Fruit fly (Drosophila melanogaster) whole organism, larva: Measurements from ENCODE around the gene CG14624.

ENCODE experiments used
- noc ChIP-seq: fragments of 200-800 bp; sonication (Bioruptor generic); optimal IDR thresholded peaks from 3 replicates; lab custom pipeline; 2019; ENCODE audit warnings: missing biosample characterization, mild to moderate bottlenecking, missing genetic modification characterization, moderate library complexity

Gene CG14624

dm6 chrX:1206437-1206836 lies at the start of gene CG14624:
TSS of gene CG14624 (plus strand) at chrX:1206737.
- TF ChIP-seq noc (tag; lab: Kevin White, UChicago), result no peak

DNA sequence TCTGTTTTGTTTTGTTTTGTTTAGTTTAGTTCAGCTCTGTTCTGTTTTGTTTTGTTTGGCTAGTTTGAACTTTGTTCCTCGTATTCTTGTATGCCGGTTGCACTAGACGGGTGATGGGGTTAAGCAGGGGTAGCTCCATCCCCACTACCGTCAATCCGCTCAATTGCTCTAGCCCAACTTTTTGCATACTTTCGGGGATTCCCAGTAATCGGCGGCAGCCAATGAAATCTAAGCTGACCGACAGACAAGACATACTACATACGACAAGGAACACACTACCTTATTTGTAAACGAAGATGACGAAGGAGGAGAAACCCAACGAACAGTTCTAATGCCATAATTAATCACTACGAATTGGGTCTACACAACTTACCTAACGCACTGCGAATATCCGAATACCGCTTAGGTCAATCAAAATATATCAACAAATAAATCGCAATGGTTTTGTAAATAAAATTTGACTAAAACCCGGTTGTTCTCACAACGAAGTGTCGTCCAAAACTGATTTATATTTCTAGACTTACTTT lies 44.6 kb upstream of the CG14624 start, which contains the start of gene eIF4E7:
Gene eIF4E7 (minus strand): TSS at position 477 of the 527 bp plus-strand sequence.
- no peak for TF ChIP-seq noc (tag; lab: Kevin White, UChicago)

DNA sequence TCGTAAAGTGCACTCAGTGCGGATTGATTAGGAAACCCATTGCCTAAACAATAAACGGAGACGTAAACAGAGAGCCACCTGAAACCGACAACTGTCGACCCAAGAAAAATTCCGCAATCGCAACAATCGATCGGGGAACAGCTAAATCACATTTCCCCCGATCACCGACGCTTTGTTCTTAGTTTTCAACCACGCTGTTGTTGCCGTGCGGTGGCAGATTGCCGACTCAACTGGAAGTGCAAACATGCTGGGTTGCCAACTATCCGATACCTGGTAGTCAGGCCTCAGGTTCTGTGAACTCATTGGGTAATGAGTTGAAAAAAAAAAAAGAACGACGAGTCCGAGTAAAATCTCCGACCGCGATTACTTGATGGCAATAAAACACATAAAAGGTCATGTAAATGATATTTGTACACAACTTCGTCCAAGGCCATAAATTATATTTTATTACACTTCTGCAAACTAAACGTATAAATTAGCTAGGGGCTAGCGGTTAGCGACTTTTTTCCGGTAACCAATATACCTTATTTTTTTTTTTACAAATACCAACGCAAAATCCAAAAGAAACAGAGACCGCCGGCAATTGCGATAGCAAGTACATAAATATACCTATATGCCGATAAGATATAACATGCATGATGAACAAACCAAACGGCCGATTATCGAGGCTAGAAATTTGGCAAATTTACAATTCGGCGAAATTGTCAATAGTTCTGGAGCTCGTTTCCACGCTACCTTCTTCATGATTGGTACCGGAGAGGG lies 36.2 kb upstream of the CG14624 start, which contains the start of gene CG11378:
Gene CG11378 (plus strand): TSS at position 712 of the 762 bp plus-strand sequence.
- TF ChIP-seq noc (tag; lab: Kevin White, UChicago), result peak; percentile 61

DNA sequence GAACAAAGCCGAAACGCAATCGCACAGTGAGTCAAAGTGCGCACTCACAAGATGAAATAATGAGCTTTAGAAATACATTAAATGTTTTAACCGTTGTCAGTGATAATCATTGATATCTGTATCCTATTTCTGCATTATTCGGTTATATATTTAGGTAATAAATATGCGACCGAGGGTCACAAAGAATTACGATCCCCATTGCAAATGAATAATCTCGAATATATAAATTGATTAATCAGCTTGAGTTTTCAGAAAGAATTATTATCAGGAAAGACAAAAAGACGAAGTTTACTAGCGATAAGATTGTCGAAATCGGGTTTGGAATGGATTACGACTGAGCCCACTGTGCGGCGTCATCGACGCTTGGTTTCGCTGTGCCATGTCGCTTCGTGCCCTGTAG lies 35.5 kb upstream of the CG14624 start:
- TF ChIP-seq noc (tag; lab: Kevin White, UChicago), result peak; percentile 81

DNA sequence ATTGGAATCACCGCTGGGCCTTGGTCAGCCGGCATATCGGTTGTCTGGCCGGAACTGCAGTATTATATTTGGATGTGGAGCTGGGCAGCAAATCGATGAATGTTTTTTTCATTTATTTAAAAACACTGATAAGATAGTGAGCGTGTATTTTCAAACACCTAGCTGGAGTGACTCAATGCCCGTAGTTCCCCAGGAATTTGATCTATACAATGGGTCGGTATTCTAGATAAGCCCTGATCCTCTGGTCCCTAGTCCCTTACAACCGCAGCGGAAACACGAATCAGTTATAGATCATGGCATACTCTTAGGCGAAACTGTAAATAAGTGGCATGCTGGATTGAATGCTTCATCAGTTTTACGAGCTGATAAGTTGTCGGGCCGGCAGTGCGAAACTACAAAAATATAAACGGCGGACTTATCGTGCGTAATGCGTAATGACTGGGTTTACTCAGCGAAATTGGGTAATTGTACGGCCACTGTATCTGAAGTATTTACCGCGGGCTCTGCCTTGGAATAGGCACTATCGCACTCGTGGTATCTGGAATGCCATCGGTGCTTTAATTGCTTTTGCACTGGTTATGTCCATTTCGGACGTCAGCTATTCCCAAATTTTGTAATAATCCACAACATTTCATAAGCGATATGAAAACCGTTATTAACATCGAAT lies 33.6 kb upstream of the CG14624 start:
- TF ChIP-seq noc (tag; lab: Kevin White, UChicago), result no peak

DNA sequence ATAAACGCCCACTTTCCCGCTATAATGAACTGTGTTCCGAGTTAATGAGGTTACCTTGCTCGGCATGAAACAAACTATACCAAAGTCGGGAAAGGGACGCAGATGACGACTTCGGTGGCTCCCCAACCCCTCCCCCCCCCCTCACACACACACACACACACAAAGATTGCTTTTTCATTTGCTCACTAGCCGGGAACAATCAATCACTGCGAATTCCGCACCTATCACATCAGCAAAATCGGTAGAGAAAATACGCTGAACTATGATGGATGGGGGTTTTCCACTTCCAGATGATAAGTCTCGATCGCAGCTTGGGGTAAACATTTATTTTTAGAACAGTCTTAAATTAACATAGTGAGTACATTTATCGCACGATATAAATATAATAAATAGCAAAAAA lies 33.0 kb upstream of the CG14624 start:
- no peak for TF ChIP-seq noc (tag; lab: Kevin White, UChicago)

dm6 chrX:1175993-1176392 lies 30.5 kb upstream of the CG14624 start, which contains the start of gene CG11384:
TSS of gene CG11384 (minus strand) at chrX:1176035.
- no peak for TF ChIP-seq noc (tag; lab: Kevin White, UChicago)

dm6 chrX:1179865-1180264 lies 26.7 kb upstream of the CG14624 start, which contains the start of gene CG11379:
TSS of gene CG11379 (plus strand) at chrX:1180165.
- no peak for TF ChIP-seq noc (tag; lab: Kevin White, UChicago)

dm6 chrX:1180865-1181264 lies 25.7 kb upstream of the CG14624 start:
- no peak for TF ChIP-seq noc (tag; lab: Kevin White, UChicago)

dm6 chrX:1181320-1181719 lies 25.2 kb upstream of the CG14624 start, which contains the start of gene CG14627:
TSS of gene CG14627 (plus strand) at chrX:1181620.
- TF ChIP-seq noc (tag; lab: Kevin White, UChicago), result no peak

dm6 chrX:1183742-1184141 lies 22.8 kb upstream of the CG14624 start:
- no peak for TF ChIP-seq noc (tag; lab: Kevin White, UChicago)

DNA sequence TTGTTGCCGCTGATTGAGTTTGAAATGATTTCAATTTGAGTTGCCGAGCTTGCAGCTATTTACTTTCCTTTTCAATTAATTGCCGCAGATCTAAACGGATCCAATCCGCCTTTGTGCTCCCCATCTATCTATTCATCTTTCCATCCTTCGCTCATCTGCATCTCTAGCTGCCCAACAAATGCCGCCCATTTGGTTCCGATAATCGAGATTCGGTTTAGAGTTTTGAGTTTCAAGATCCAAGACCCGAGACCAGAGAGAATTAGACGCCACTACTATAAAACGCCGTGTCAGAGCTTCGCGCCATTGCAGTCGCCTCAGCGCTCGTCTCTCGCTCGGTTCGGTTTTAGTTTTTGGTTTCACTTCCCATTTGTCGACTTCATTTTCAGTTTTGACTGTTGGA lies 22.1 kb upstream of the CG14624 start, which contains the start of gene CG14626:
Gene CG14626 (plus strand): TSS at position 301 of the 400 bp plus-strand sequence.
- no peak for TF ChIP-seq noc (tag; lab: Kevin White, UChicago)

dm6 chrX:1191008-1191407 lies 15.5 kb upstream of the CG14624 start, which contains the start of gene CG11380:
TSS of gene CG11380 (plus strand) at chrX:1191308.
- no peak for TF ChIP-seq noc (tag; lab: Kevin White, UChicago)

- TF ChIP-seq noc (tag; lab: Kevin White, UChicago), result no peak
Observed at dm6 chrX:1197862-1198261, 8.7 kb upstream of the CG14624 start.

- TF ChIP-seq noc (tag; lab: Kevin White, UChicago), result no peak
Observed at dm6 chrX:1199246-1199645, 7.3 kb upstream of the CG14624 start, which contains the start of gene CG14625. TSS of gene CG14625 (plus strand) at chrX:1199546.

dm6 chrX:1203477-1203876 lies 3.1 kb upstream of the CG14624 start, which contains the start of gene CG11381:
TSS of gene CG11381 (plus strand) at chrX:1203777.
- no peak for TF ChIP-seq noc (tag; lab: Kevin White, UChicago)
